Worm (Caenorhabditis elegans): ENCODE measurements around the gene csc-1.
A peak's percentile ranks its signal among the peaks of the same experiment; 100 is the strongest.

The csc-1 gene

DNA sequence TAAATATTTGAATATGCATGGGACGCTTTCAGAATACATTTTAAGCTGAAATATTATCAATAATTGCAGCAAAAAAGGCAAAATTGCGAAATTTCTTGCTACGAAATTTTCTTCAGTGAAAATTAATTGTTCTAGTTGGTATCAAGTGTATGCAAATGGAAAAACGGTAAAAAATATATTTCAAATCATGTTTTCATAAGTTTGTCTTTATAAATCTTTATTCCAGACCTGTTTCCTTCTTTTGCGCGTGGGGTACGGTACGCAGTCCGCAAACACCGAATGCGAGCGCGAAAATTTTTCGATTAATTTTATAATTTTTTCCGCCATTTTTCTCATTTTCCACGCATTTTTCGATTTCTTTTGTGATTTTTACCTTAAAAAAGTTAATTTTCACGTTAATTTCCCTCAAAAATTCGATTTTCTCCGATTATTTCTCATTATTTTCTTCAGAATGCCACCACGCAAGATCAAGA is at the start of gene csc-1, which contains the start of gene fbxc-23 (continued):
- TF ChIP-seq dpff-1 (tag; optimal IDR thresholded peaks at IDR 0.05) (no peak), madf-3 (GFP tag; IDR thresholded peaks at IDR 0.05) (no peak), ceh-27 (GFP tag; optimal IDR thresholded peaks at IDR 0.05) (no peak), mxl-1 (tag; optimal IDR thresholded peaks at IDR 0.05) (no peak), let-526 (GFP tag; IDR thresholded peaks at IDR 0.05) (no peak), sea-2 (GFP tag; IDR thresholded peaks at IDR 0.05) (no peak), unc-130 (GFP tag; optimal IDR thresholded peaks at IDR 0.05) (no peak), K12H6.12 (tag; optimal IDR thresholded peaks at IDR 0.05) (no peak), dpl-1 (GFP tag; optimal IDR thresholded peaks at IDR 0.05) (peak; percentile 88), egl-18 (GFP tag; IDR thresholded peaks at IDR 0.05) (no peak), atf-7 (tag; optimal IDR thresholded peaks at IDR 0.05) (no peak), cebp-1 (GFP tag; IDR thresholded peaks at IDR 0.05) (no peak), cebp-1 (tag; optimal IDR thresholded peaks at IDR 0.05) (peak; percentile 34), mel-28 (tag; optimal IDR thresholded peaks at IDR 0.05; ENCODE audit: borderline replicate concordance) (no peak), lsy-27 (tag; optimal IDR thresholded peaks at IDR 0.05; ENCODE audit: borderline replicate concordance, insufficient read depth) (no peak), rec-8 (tag; optimal IDR thresholded peaks at IDR 0.05) (no peak), F23B12.7 (tag; optimal IDR thresholded peaks at IDR 0.05; ENCODE audit: insufficient read depth) (no peak), efl-1 (GFP tag; optimal IDR thresholded peaks at IDR 0.05) (peak; percentile 96), ztf-25 (GFP tag; IDR thresholded peaks at IDR 0.05) (no peak), gei-17 (GFP tag; optimal IDR thresholded peaks at IDR 0.05) (no peak), lsl-1 (GFP tag; optimal IDR thresholded peaks at IDR 0.05) (peak; percentile 92), somi-1 (GFP tag; optimal IDR thresholded peaks at IDR 0.05) (no peak), ceh-58 (GFP tag; IDR thresholded peaks at IDR 0.05) (no peak), Y67H2A.10 (GFP tag; conservative IDR thresholded peaks at IDR 0.05) (no peak), F49E8.2 (tag; optimal IDR thresholded peaks at IDR 0.05; ENCODE audit: insufficient read depth) (peak; percentile 62), ccch-3 (GFP tag; optimal IDR thresholded peaks at IDR 0.05) (no peak), die-1 (tag; optimal IDR thresholded peaks at IDR 0.05) (no peak), tbp1 (GFP tag; optimal IDR thresholded peaks at IDR 0.05) (peak; percentile 24), ztf-6 (GFP tag; IDR thresholded peaks at IDR 0.05) (no peak), madf-10 (tag; optimal IDR thresholded peaks at IDR 0.05) (no peak), pbrm-1 (GFP tag; IDR thresholded peaks at IDR 0.05) (0 out of 2 replicates have a peak, but pooled peaks have one; percentile 10), Y79H2A.3 (GFP tag; conservative IDR thresholded peaks at IDR 0.05) (no peak), Y53G8AR.9 (GFP tag; conservative IDR thresholded peaks at IDR 0.05) (no peak), nhr-179 (tag; optimal IDR thresholded peaks at IDR 0.05) (no peak), Y95B8A.8 (GFP tag; IDR thresholded peaks at IDR 0.05) (peak; percentile 44; the same call in 1 of the 2 replicates), akir-1 (GFP tag; optimal IDR thresholded peaks at IDR 0.05) (no peak), attf-3 (GFP tag; conservative IDR thresholded peaks at IDR 0.05) (no peak), Y56A3A.18 (GFP tag; IDR thresholded peaks at IDR 0.05) (no peak), hmg-1.2 (GFP tag; IDR thresholded peaks at IDR 0.05) (peak; percentile 49; the same call in 1 of the 2 replicates), D2030.7 (GFP tag; IDR thresholded peaks at IDR 0.05) (peak; percentile 82), tlf-1 (GFP tag; optimal IDR thresholded peaks at IDR 0.05) (peak; percentile 41), lin-26 (GFP tag; IDR thresholded peaks at IDR 0.05) (no peak), nfya-2 (GFP tag; IDR thresholded peaks at IDR 0.05) (no peak), lin-54 (GFP tag; optimal IDR thresholded peaks at IDR 0.05) (peak; percentile 80)
